Worm (Caenorhabditis elegans): ENCODE measurements around the gene grd-13.
"Not testable (repeated sequence)": the region's sequence is repeated elsewhere in the genome, so short reads cannot be mapped to it uniquely, and the experiment has no call there.

grd-13 gene

ce11 chrIV:3438022-3438421 is at the start of gene grd-13:
grd-13 (plus strand) TSS chrIV:3438312.
- no peak for TF ChIP-seq hmg-4 (GFP tag; optimal IDR thresholded peaks at IDR 0.05)
- TF ChIP-seq ama-1 (optimal IDR thresholded peaks at IDR 0.05): no peak
- TF ChIP-seq ceh-36 (tag; optimal IDR thresholded peaks at IDR 0.05): no peak
- TF ChIP-seq ets-7 (tag; optimal IDR thresholded peaks at IDR 0.05): no peak
- TF ChIP-seq tra-4 (tag; optimal IDR thresholded peaks at IDR 0.05): no peak
- TF ChIP-seq hnd-1 (tag; optimal IDR thresholded peaks at IDR 0.05): no peak
- TF ChIP-seq tbx-37 (GFP tag; conservative IDR thresholded peaks at IDR 0.05): no peak
- TF ChIP-seq tbx-11 (GFP tag; IDR thresholded peaks at IDR 0.05): no peak
- no peak for TF ChIP-seq aly-1 (tag; optimal IDR thresholded peaks at IDR 0.05)
- TF ChIP-seq hmbx-1 (tag; optimal IDR thresholded peaks at IDR 0.05): no peak
- no peak for TF ChIP-seq sea-1 (GFP tag; conservative IDR thresholded peaks at IDR 0.05)
- no peak for TF ChIP-seq flt-1 (GFP tag; IDR thresholded peaks at IDR 0.05)
- no peak for TF ChIP-seq B0310.2 (tag; optimal IDR thresholded peaks at IDR 0.05)
- no peak for TF ChIP-seq pes-1 (GFP tag; IDR thresholded peaks at IDR 0.05)
- TF ChIP-seq scrt-1 (GFP tag; IDR thresholded peaks at IDR 0.05): no peak
- no peak for TF ChIP-seq ceh-13 (GFP tag; optimal IDR thresholded peaks at IDR 0.05)

- not testable (repeated sequence) for TF ChIP-seq hmbx-1, hnd-1, tra-4 (tag; optimal IDR thresholded peaks at IDR 0.05)
Measured at ce11 chrIV:3389999-3390398, 48.1 kb upstream of the grd-13 start, which contains the start of gene B0546.5. B0546.5 (minus strand) TSS chrIV:3390099.

ce11 chrIV:3394066-3394465 is 44.0 kb upstream of the grd-13 start, which contains the start of gene C04C3.4:
C04C3.4 (plus strand) TSS chrIV:3394366.
- TF ChIP-seq tbx-11 (GFP tag; IDR thresholded peaks at IDR 0.05); tra-4 (tag; optimal IDR thresholded peaks at IDR 0.05); flt-1 (GFP tag; IDR thresholded peaks at IDR 0.05): not testable (repeated sequence)

- no peak for TF ChIP-seq pes-1 (GFP tag; IDR thresholded peaks at IDR 0.05)
- no peak for TF ChIP-seq ceh-13 (GFP tag; optimal IDR thresholded peaks at IDR 0.05)
Measured at ce11 chrIV:3395581-3395980, 42.5 kb upstream of the grd-13 start, which contains the start of gene C04C3.14. C04C3.14 (plus strand) TSS chrIV:3395881.

- TF ChIP-seq pes-1 (GFP tag; IDR thresholded peaks at IDR 0.05) (no peak), hmg-4 (GFP tag; optimal IDR thresholded peaks at IDR 0.05) (no peak)
Measured at ce11 chrIV:3398078-3398477, 40.0 kb upstream of the grd-13 start.

ce11 chrIV:3399015-3399722 is 38.9 kb upstream of the grd-13 start, which contains the start of the genes dyf-3 and pdhb-1:
dyf-3 (minus strand) TSS chrIV:3399231.
pdhb-1 (plus strand) TSS chrIV:3399672.
- TF ChIP-seq hnd-1 (tag; optimal IDR thresholded peaks at IDR 0.05): no peak
- peak; percentile 40 for TF ChIP-seq F13C5.2 (tag; optimal IDR thresholded peaks at IDR 0.05)
- TF ChIP-seq flt-1 (GFP tag; IDR thresholded peaks at IDR 0.05): no peak
- TF ChIP-seq ets-7 (tag; optimal IDR thresholded peaks at IDR 0.05): no peak
- 0 out of 2 replicates have a peak, but pooled peaks have one; percentile 38 for TF ChIP-seq scrt-1 (GFP tag; IDR thresholded peaks at IDR 0.05)
- TF ChIP-seq hmg-4 (GFP tag; optimal IDR thresholded peaks at IDR 0.05): no peak
- no peak for TF ChIP-seq sea-1 (GFP tag; conservative IDR thresholded peaks at IDR 0.05)
- TF ChIP-seq B0310.2 (tag; optimal IDR thresholded peaks at IDR 0.05): no peak
- no peak for TF ChIP-seq aly-1 (tag; optimal IDR thresholded peaks at IDR 0.05)
- TF ChIP-seq ceh-13 (GFP tag; optimal IDR thresholded peaks at IDR 0.05): no peak
- TF ChIP-seq tra-4 (tag; optimal IDR thresholded peaks at IDR 0.05): no peak
- TF ChIP-seq tbx-11 (GFP tag; IDR thresholded peaks at IDR 0.05): no peak
- no peak for TF ChIP-seq hmbx-1 (tag; optimal IDR thresholded peaks at IDR 0.05)
- no peak for TF ChIP-seq ama-1 (optimal IDR thresholded peaks at IDR 0.05)
- no peak for TF ChIP-seq ceh-36 (tag; optimal IDR thresholded peaks at IDR 0.05)
- no peak for TF ChIP-seq tbx-37 (GFP tag; conservative IDR thresholded peaks at IDR 0.05)
- TF ChIP-seq pes-1 (GFP tag; IDR thresholded peaks at IDR 0.05): no peak

ce11 chrIV:3400941-3401340 is 37.2 kb upstream of the grd-13 start:
- TF ChIP-seq ceh-36 (tag; optimal IDR thresholded peaks at IDR 0.05) (no peak), scrt-1 (GFP tag; IDR thresholded peaks at IDR 0.05) (no peak), hmbx-1 (tag; optimal IDR thresholded peaks at IDR 0.05) (no peak), B0310.2 (tag; optimal IDR thresholded peaks at IDR 0.05) (no peak), aly-1 (tag; optimal IDR thresholded peaks at IDR 0.05) (no peak), tbx-11 (GFP tag; IDR thresholded peaks at IDR 0.05) (no peak), ceh-13 (GFP tag; optimal IDR thresholded peaks at IDR 0.05) (no peak), hnd-1 (tag; optimal IDR thresholded peaks at IDR 0.05) (no peak)

- no peak for TF ChIP-seq ets-7 (tag; optimal IDR thresholded peaks at IDR 0.05)
- no peak for TF ChIP-seq ceh-36 (tag; optimal IDR thresholded peaks at IDR 0.05)
- TF ChIP-seq scrt-1 (GFP tag; IDR thresholded peaks at IDR 0.05): no peak
- TF ChIP-seq pes-1 (GFP tag; IDR thresholded peaks at IDR 0.05): no peak
- no peak for TF ChIP-seq F13C5.2 (tag; optimal IDR thresholded peaks at IDR 0.05)
- TF ChIP-seq hnd-1 (tag; optimal IDR thresholded peaks at IDR 0.05): no peak
- TF ChIP-seq B0310.2 (tag; optimal IDR thresholded peaks at IDR 0.05): no peak
- no peak for TF ChIP-seq ceh-13 (GFP tag; optimal IDR thresholded peaks at IDR 0.05)
- TF ChIP-seq sea-1 (GFP tag; conservative IDR thresholded peaks at IDR 0.05): no peak
- TF ChIP-seq hmbx-1 (tag; optimal IDR thresholded peaks at IDR 0.05): no peak
- no peak for TF ChIP-seq tbx-37 (GFP tag; conservative IDR thresholded peaks at IDR 0.05)
- TF ChIP-seq flt-1 (GFP tag; IDR thresholded peaks at IDR 0.05): no peak
- TF ChIP-seq hmg-4 (GFP tag; optimal IDR thresholded peaks at IDR 0.05): no peak
Measured at ce11 chrIV:3415383-3415782, 22.7 kb upstream of the grd-13 start, which contains the start of gene lgc-9. lgc-9 (plus strand) TSS chrIV:3415683.

All from whole organism, early embryonic.